Fruit fly (Drosophila melanogaster) whole organism, embryonic: ENCODE data around the gene bor.

Experiments used
- BtbVII ChIP-seq: fragments of 200-800 bp; sonication (Bioruptor generic); optimal IDR thresholded peaks from 3 replicates; lab custom pipeline; 2017; ENCODE audit warnings: missing biosample characterization, mild to moderate bottlenecking, missing genetic modification characterization
- CG10543 ChIP-seq: fragments of 200-800 bp; sonication (Bioruptor generic); optimal IDR thresholded peaks from 3 replicates; lab custom pipeline; 2017; ENCODE audit warnings: missing biosample characterization, mild to moderate bottlenecking, missing genetic modification characterization, moderate library complexity
- CG11695 ChIP-seq: fragments of 200-800 bp; sonication (Bioruptor generic); IDR thresholded peaks from 3 replicates; pipeline ENCODE4 v1.3.6; 2022; ENCODE audit warnings: missing biosample characterization, missing genetic modification characterization
- CG12236 ChIP-seq: fragments of 200-800 bp; sonication (Bioruptor generic); optimal IDR thresholded peaks from 2 replicates; lab custom pipeline; 2016; ENCODE audit warnings: missing biosample characterization, missing genetic modification characterization
- CG13424 ChIP-seq: fragments of 200-800 bp; sonication (Bioruptor generic); optimal IDR thresholded peaks from 2 replicates; lab custom pipeline; 2019; ENCODE audit warnings: missing biosample characterization, mild to moderate bottlenecking, missing genetic modification characterization, moderate library complexity
- CG14710 ChIP-seq: fragments of 200-800 bp; sonication (Bioruptor generic); optimal IDR thresholded peaks from 3 replicates; lab custom pipeline; 2019; ENCODE audit warnings: missing biosample characterization, mild to moderate bottlenecking, missing genetic modification characterization, moderate library complexity
- CG2889 ChIP-seq: fragments of 200-800 bp; sonication (Bioruptor generic); IDR thresholded peaks from 3 replicates; pipeline ENCODE4 v1.3.6; 2022; ENCODE audit warnings: missing biosample characterization, missing genetic modification characterization
- CG3281 ChIP-seq: fragments of 200-800 bp; sonication (Bioruptor generic); optimal IDR thresholded peaks from 3 replicates; lab custom pipeline; 2017; ENCODE audit warnings: missing biosample characterization, mild to moderate bottlenecking, missing genetic modification characterization
- CG33213 ChIP-seq: fragments of 200-800 bp; sonication (Bioruptor generic); optimal IDR thresholded peaks from 3 replicates; lab custom pipeline; 2016; ENCODE audit warnings: missing biosample characterization, missing genetic modification characterization
- CG43689 ChIP-seq: fragments of 200-800 bp; sonication (Bioruptor generic); IDR thresholded peaks from 2 replicates; pipeline ENCODE4 v1.3.6; 2022; ENCODE audit warnings: missing biosample characterization, missing genetic modification characterization
- CG4617 ChIP-seq: fragments of 200-800 bp; sonication (Bioruptor generic); optimal IDR thresholded peaks from 3 replicates; lab custom pipeline; 2016; ENCODE audit warnings: missing biosample characterization, missing genetic modification characterization, borderline replicate concordance
- CG4820 ChIP-seq: fragments of 200-800 bp; sonication (Bioruptor generic); optimal IDR thresholded peaks from 3 replicates; lab custom pipeline; 2016; ENCODE audit warnings: missing biosample characterization, missing genetic modification characterization
- CG6689 ChIP-seq: fragments of 200-800 bp; sonication (Bioruptor generic); IDR thresholded peaks from 2 replicates; pipeline ENCODE4 v1.3.6; 2022; ENCODE audit warnings: missing biosample characterization, missing genetic modification characterization
- CG6765 ChIP-seq: fragments of 200-800 bp; sonication (Bioruptor generic); optimal IDR thresholded peaks from 3 replicates; lab custom pipeline; 2017; ENCODE audit warnings: missing biosample characterization, mild to moderate bottlenecking, missing genetic modification characterization
- CG7745 ChIP-seq: fragments of 200-800 bp; sonication (Bioruptor generic); optimal IDR thresholded peaks from 2 replicates; lab custom pipeline; 2018; ENCODE audit warnings: missing biosample characterization, mild to moderate bottlenecking, missing genetic modification characterization, moderate library complexity
- CG8924 ChIP-seq: fragments of 200-800 bp; optimal IDR thresholded peaks from 3 replicates; lab custom pipeline; 2019; ENCODE audit warnings: missing biosample characterization, mild to moderate bottlenecking, missing genetic modification characterization, moderate library complexity
- CG9727 ChIP-seq: fragments of 200-800 bp; sonication (Bioruptor generic); optimal IDR thresholded peaks from 3 replicates; lab custom pipeline; 2017; ENCODE audit warnings: missing biosample characterization, mild to moderate bottlenecking, missing genetic modification characterization
- D19B ChIP-seq: fragments of 200-800 bp; sonication (Bioruptor generic); optimal IDR thresholded peaks from 2 replicates; lab custom pipeline; 2017; ENCODE audit warnings: missing biosample characterization, mild to moderate bottlenecking, missing genetic modification characterization
- Dref ChIP-seq: fragments of 200-800 bp; sonication (Bioruptor generic); IDR thresholded peaks from 2 replicates; pipeline ENCODE4 v1.3.6; 2022; ENCODE audit warnings: missing biosample characterization, missing genetic modification characterization
- Eip74EF ChIP-seq, 2 experiments: fragments of 200-800 bp in 1 of 2; fragments of >200 bp in 1 of 2; sonication (Bioruptor generic) in 1 of 2; optimal IDR thresholded peaks; 2 replicates each; lab custom pipeline; 2017 to 2019; ENCODE audit warnings: missing biosample characterization in 2 of 2, missing genetic modification characterization in 2 of 2, mild to moderate bottlenecking in 1 of 2, moderate library complexity in 1 of 2
- Hr39 ChIP-seq: fragments of >200 bp; optimal IDR thresholded peaks from 2 replicates; lab custom pipeline; 2017
- Hr78 ChIP-seq, 2 experiments: fragments of 200-800 bp in 1 of 2; fragments of >200 bp in 1 of 2; sonication (Bioruptor generic) in 1 of 2; optimal IDR thresholded peaks; 2 replicates each; lab custom pipeline; 2017 to 2019; ENCODE audit warnings: missing biosample characterization in 2 of 2, missing genetic modification characterization in 2 of 2, mild to moderate bottlenecking in 1 of 2, moderate library complexity in 1 of 2
- Med ChIP-seq: fragments of 200-800 bp; sonication (Bioruptor generic); peaks from one replicate; lab custom pipeline; 2016; ENCODE audit warnings: missing biosample characterization, missing genetic modification characterization, mild to moderate bottlenecking, inconsistent platforms, moderate library complexity
- NFAT ChIP-seq: fragments of 200-800 bp; sonication (Bioruptor generic); IDR thresholded peaks from 2 replicates; pipeline ENCODE4 v1.3.6; 2022; ENCODE audit warnings: missing biosample characterization, missing genetic modification characterization
- Oaz ChIP-seq: fragments of 200-800 bp; sonication (Bioruptor generic); IDR thresholded peaks from 2 replicates; pipeline ENCODE4 v1.3.6; 2022; ENCODE audit warnings: missing biosample characterization, missing genetic modification characterization
- Opbp ChIP-seq: fragments of 200-800 bp; sonication (Bioruptor generic); IDR thresholded peaks from 3 replicates; pipeline ENCODE4 v1.3.6; 2022; ENCODE audit warnings: missing biosample characterization, missing genetic modification characterization; ENCODE audit not compliant: partially characterized antibody
- Ptx1 ChIP-seq: fragments of 200-800 bp; sonication (Bioruptor generic); IDR thresholded peaks from 2 replicates; pipeline ENCODE4 v1.3.6; 2022; ENCODE audit warnings: missing biosample characterization, missing genetic modification characterization
- Rx ChIP-seq: fragments of 200-800 bp; sonication (Bioruptor generic); IDR thresholded peaks from 2 replicates; pipeline ENCODE4 v1.3.6; 2022; ENCODE audit warnings: missing biosample characterization, missing genetic modification characterization
- Xbp1 ChIP-seq: fragments of 200-800 bp; sonication (Bioruptor generic); optimal IDR thresholded peaks from 3 replicates; lab custom pipeline; 2016; ENCODE audit warnings: missing biosample characterization, mild to moderate bottlenecking, missing genetic modification characterization
- abd-A ChIP-seq: fragments of 200-800 bp; sonication (Bioruptor generic); optimal IDR thresholded peaks from 3 replicates; lab custom pipeline; 2019; ENCODE audit warnings: missing biosample characterization, mild to moderate bottlenecking, missing genetic modification characterization, moderate library complexity
- bcd ChIP-seq: fragments of 200-800 bp; sonication (Bioruptor generic); optimal IDR thresholded peaks from 2 replicates; lab custom pipeline; 2017; ENCODE audit warnings: missing biosample characterization, mild to moderate bottlenecking, missing genetic modification characterization
- btn ChIP-seq: fragments of 200-800 bp; sonication (Bioruptor generic); optimal IDR thresholded peaks from 2 replicates; lab custom pipeline; 2016; ENCODE audit warnings: missing biosample characterization, missing genetic modification characterization
- cad ChIP-seq: fragments of >200 bp; optimal IDR thresholded peaks from 2 replicates; lab custom pipeline; 2017; ENCODE audit warnings: missing biosample characterization, missing genetic modification characterization
- chn ChIP-seq: fragments of 200-800 bp; sonication (Bioruptor generic); optimal IDR thresholded peaks from 2 replicates; lab custom pipeline; 2016; ENCODE audit warnings: missing biosample characterization, missing genetic modification characterization
- danr ChIP-seq: fragments of 200-800 bp; sonication (Bioruptor generic); IDR thresholded peaks from 2 replicates; pipeline ENCODE4 v1.3.6; 2022; ENCODE audit warnings: missing biosample characterization, missing genetic modification characterization
- eve ChIP-seq, 2 experiments: fragments of >200 bp; optimal IDR thresholded peaks; 2 replicates each; lab custom pipeline; 2017; ENCODE audit warnings: missing biosample characterization in 2 of 2, missing genetic modification characterization in 2 of 2
- fd3F ChIP-seq: fragments of 200-800 bp; sonication (Bioruptor generic); optimal IDR thresholded peaks from 2 replicates; lab custom pipeline; 2018; ENCODE audit warnings: missing biosample characterization, mild to moderate bottlenecking, missing genetic modification characterization, moderate library complexity
- fd64A ChIP-seq: fragments of 200-800 bp; sonication (Bioruptor generic); optimal IDR thresholded peaks from 3 replicates; lab custom pipeline; 2018; ENCODE audit warnings: missing biosample characterization, mild to moderate bottlenecking, missing genetic modification characterization
- jumu ChIP-seq: fragments of 200-800 bp; sonication (Bioruptor generic); optimal IDR thresholded peaks from 3 replicates; lab custom pipeline; 2016; ENCODE audit warnings: missing biosample characterization, missing genetic modification characterization
- kah ChIP-seq: fragments of 200-800 bp; sonication (Bioruptor generic); optimal IDR thresholded peaks from 2 replicates; lab custom pipeline; 2018; ENCODE audit warnings: missing biosample characterization, mild to moderate bottlenecking, missing genetic modification characterization
- mam ChIP-seq: fragments of 200-800 bp; sonication (Bioruptor generic); optimal IDR thresholded peaks from 3 replicates; lab custom pipeline; 2016; ENCODE audit warnings: missing biosample characterization, missing genetic modification characterization
- odd ChIP-seq: fragments of 200-800 bp; sonication (Bioruptor generic); optimal IDR thresholded peaks from 2 replicates; lab custom pipeline; 2017; ENCODE audit warnings: missing biosample characterization, mild to moderate bottlenecking, missing genetic modification characterization
- sc ChIP-seq, 3 experiments: fragments of >200 bp in 2 of 3; fragments of 200-800 bp in 1 of 3; sonication (Bioruptor generic) in 1 of 3; optimal IDR thresholded peaks; 2 replicates in 2 of 3; 3 replicates in 1 of 3; lab custom pipeline; 2017; ENCODE audit warnings: mild to moderate bottlenecking in 1 of 3, missing biosample characterization in 1 of 3, missing genetic modification characterization in 1 of 3, missing genetic modification reagents in 1 of 3
- seq ChIP-seq: fragments of 200-800 bp; sonication (Bioruptor generic); IDR thresholded peaks from 2 replicates; pipeline ENCODE4 v1.3.6; 2022; ENCODE audit warnings: missing biosample characterization, missing genetic modification characterization
- slp2 ChIP-seq: fragments of 200-800 bp; sonication (Bioruptor generic); optimal IDR thresholded peaks from 2 replicates; lab custom pipeline; 2016; ENCODE audit warnings: missing biosample characterization, missing genetic modification characterization
- tap ChIP-seq: fragments of 200-800 bp; optimal IDR thresholded peaks from 3 replicates; lab custom pipeline; 2019; ENCODE audit warnings: missing biosample characterization, mild to moderate bottlenecking, missing genetic modification characterization, moderate library complexity
- z ChIP-seq: fragments of 200-800 bp; sonication (Bioruptor generic); IDR thresholded peaks from 3 replicates; pipeline ENCODE4 v1.3.6; 2022; ENCODE audit warnings: missing biosample characterization, missing genetic modification characterization

bor gene

DNA sequence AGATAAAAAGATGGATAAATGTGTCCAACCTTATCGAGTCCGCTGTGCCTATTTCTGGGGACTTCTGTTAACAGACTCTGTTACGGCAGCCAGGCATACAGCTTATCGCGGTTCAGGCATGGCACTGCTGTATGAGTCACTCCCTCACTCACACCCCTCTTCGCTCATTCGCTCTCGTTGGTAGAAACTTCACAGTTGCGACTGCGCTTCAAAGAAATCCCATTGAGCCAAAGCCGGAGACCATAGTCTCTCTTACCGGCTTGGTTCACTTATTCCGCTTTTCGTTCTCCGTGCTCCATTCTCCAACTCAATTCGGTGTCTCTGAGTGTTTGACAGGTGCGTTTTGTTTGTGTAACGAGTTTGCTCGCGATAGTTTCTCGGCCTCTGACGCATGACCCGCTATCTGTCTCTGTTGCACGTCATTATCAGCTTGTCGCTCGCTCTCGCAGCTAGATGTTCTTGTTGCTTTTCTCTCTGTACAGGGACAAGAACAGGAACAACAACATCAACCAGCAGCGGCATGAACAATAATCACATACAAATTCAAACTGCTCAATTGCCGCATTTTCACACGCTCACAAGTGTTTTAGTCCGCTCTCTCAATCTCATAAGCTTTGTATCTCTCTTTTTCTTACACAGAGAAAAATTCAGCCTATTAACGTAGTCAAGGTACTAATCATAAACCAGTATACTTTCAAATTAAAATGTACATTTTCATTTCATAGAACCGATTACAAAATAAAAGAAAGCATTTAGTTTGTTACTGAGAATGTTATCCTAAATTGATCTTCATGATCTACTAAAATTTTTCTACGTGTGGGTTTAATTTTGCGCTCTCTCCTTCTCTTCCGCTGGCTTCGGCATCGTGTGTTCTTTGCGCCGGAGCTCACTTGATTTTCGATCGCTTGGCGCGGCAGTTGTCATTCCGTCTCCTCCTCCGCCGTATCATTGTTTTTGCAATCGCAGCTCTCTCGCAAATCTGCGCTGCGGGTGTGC lies 16.4 kb upstream of the bor start (continued):
- TF ChIP-seq bcd (GFP tag; lab: Kevin White, UChicago): peak; percentile 99
- peak; percentile 100 for TF ChIP-seq CG9727 (GFP tag; lab: Kevin White, UChicago)
- TF ChIP-seq D19B (GFP tag; lab: Kevin White, UChicago): peak; percentile 94
- TF ChIP-seq CG10543 (GFP tag; lab: Kevin White, UChicago): peak; percentile 98
- peak; percentile 96 for TF ChIP-seq fd64A (GFP tag; lab: Kevin White, UChicago)
- TF ChIP-seq Opbp (GFP tag; lab: Robert Waterston, UW): no peak
- peak; percentile 100 for TF ChIP-seq tap (tag; lab: Kevin White, UChicago)
- peak; percentile 99 for TF ChIP-seq jumu (GFP tag; lab: Kevin White, UChicago)
- peak; percentile 99 for TF ChIP-seq CG4820 (GFP tag; lab: Kevin White, UChicago)
- TF ChIP-seq cad (GFP tag; lab: Kevin White, UChicago): no peak
- no peak for TF ChIP-seq Dref (GFP tag; lab: Robert Waterston, UW)
- TF ChIP-seq seq (GFP tag; lab: Robert Waterston, UW): peak; percentile 100
- TF ChIP-seq Oaz: peak; percentile 97
- TF ChIP-seq CG3281 (GFP tag; lab: Kevin White, UChicago): peak; percentile 99
- TF ChIP-seq btn (GFP tag; lab: Kevin White, UChicago): peak; percentile 98
- peak; percentile 100 for TF ChIP-seq CG8924 (tag; lab: Kevin White, UChicago)
- TF ChIP-seq sc (optimal IDR thresholded peaks at IDR 0.05; lab: Kevin White, UChicago): no peak
- peak; percentile 99 for TF ChIP-seq sc (GFP tag; optimal IDR thresholded peaks at IDR 0.05; lab: Kevin White, UChicago)
- TF ChIP-seq BtbVII: peak; percentile 99
- TF ChIP-seq CG11695 (GFP tag; lab: Robert Waterston, UW): peak; percentile 100
- TF ChIP-seq CG14710 (tag; lab: Kevin White, UChicago): peak; percentile 99
- TF ChIP-seq chn (GFP tag; lab: Kevin White, UChicago): peak; percentile 99
- TF ChIP-seq kah (GFP tag; lab: Kevin White, UChicago): peak; percentile 97
- TF ChIP-seq CG6765 (GFP tag; lab: Kevin White, UChicago): peak; percentile 99
- TF ChIP-seq danr (GFP tag; lab: Robert Waterston, UW): peak; percentile 99
- peak; percentile 99 for TF ChIP-seq CG6689 (GFP tag; lab: Robert Waterston, UW)
- peak; percentile 99 for TF ChIP-seq CG12236 (GFP tag; lab: Kevin White, UChicago)
- TF ChIP-seq CG4617: peak; percentile 99
- peak in 1 of 2 experiments; percentile 100 for TF ChIP-seq Eip74EF (GFP tag; optimal IDR thresholded peaks at IDR 0.05; lab: Kevin White, UChicago)
- TF ChIP-seq abd-A (tag; lab: Kevin White, UChicago): peak; percentile 92
- TF ChIP-seq CG43689 (GFP tag; lab: Robert Waterston, UW): peak; percentile 99
- TF ChIP-seq odd (GFP tag; lab: Kevin White, UChicago): peak; percentile 99
- TF ChIP-seq Hr39 (lab: Kevin White, UChicago): no peak
- peak; percentile 99 for TF ChIP-seq Ptx1 (GFP tag; lab: Robert Waterston, UW)
- peak; percentile 99 for TF ChIP-seq CG33213
- TF ChIP-seq CG2889 (GFP tag; lab: Robert Waterston, UW): peak; percentile 99

DNA sequence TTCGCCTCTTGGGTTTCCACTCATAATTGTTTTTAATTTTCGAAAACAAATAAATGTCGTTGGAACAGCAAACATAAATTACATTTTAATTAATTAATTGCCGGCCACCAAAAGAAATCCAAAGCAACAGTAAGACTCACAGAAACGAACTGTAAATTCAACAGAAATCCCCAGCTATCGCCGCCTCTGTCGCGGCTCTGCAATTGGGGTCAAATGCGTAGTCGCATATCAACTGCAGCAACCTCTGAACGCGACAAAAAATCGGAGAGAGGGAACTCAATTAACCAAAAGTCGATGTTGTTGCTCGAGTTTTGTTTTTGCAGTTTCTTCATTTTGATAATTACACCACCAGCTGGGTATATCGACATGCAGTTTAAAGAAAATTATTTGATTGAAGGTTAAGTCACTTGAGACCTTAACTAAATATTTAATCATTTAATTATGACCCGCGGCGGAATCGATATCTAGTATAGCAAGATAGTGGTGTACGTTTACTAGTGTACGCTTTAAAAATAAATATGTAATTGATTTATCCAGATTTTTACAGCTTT lies 15.5 kb upstream of the bor start:
- TF ChIP-seq CG13424 (tag; lab: Kevin White, UChicago) (peak; percentile 9), Rx (GFP tag; lab: Robert Waterston, UW) (no peak), fd3F (no peak), mam (GFP tag; lab: Kevin White, UChicago) (no peak), Hr78 (GFP tag; optimal IDR thresholded peaks at IDR 0.05; lab: Kevin White, UChicago) (peak in 1 of 2 experiments; percentile 94), CG7745 (peak; percentile 87), CG11695 (GFP tag; lab: Robert Waterston, UW) (0 out of 3 replicates have a peak, but pooled peaks have one; percentile 22), z (GFP tag; lab: Robert Waterston, UW) (0 out of 3 replicates have a peak, but pooled peaks have one; percentile 31), Xbp1 (GFP tag; lab: Kevin White, UChicago) (no peak), eve (GFP tag; optimal IDR thresholded peaks at IDR 0.05; lab: Kevin White, UChicago) (peak in 1 of 2 experiments; percentile 69), slp2 (GFP tag; lab: Kevin White, UChicago) (no peak), NFAT (GFP tag; lab: Robert Waterston, UW) (0 out of 2 replicates have a peak, but pooled peaks have one; percentile 9), Med (GFP tag; lab: Kevin White, UChicago) (peak; percentile 39)
